Fruit fly (Drosophila melanogaster) whole organism, embryonic: ENCODE data around the gene CG17549.

Source experiments
- CG12236 ChIP-seq: fragments of 200-800 bp; sonication (Bioruptor generic); optimal IDR thresholded peaks from 2 replicates; lab custom pipeline; 2016; ENCODE audit warnings: missing biosample characterization, missing genetic modification characterization
- CG14441 ChIP-seq: fragments of 200-800 bp; sonication (Bioruptor generic); IDR thresholded peaks from 2 replicates; pipeline ENCODE4 v1.3.6; 2022; ENCODE audit warnings: missing biosample characterization, missing genetic modification characterization
- CG6854 ChIP-seq: fragments of 200-800 bp; sonication (Bioruptor generic); optimal IDR thresholded peaks from 3 replicates; lab custom pipeline; 2017; ENCODE audit warnings: missing biosample characterization, mild to moderate bottlenecking, missing genetic modification characterization
- CG8281 ChIP-seq: fragments of 200-800 bp; sonication (Bioruptor generic); optimal IDR thresholded peaks from 2 replicates; lab custom pipeline; 2018; ENCODE audit warnings: missing biosample characterization, mild to moderate bottlenecking, missing genetic modification characterization, moderate library complexity
- CG9876 ChIP-seq: fragments of 200-800 bp; sonication (Bioruptor generic); optimal IDR thresholded peaks from 2 replicates; lab custom pipeline; 2016; ENCODE audit warnings: missing biosample characterization, missing genetic modification characterization
- Opbp ChIP-seq: fragments of 200-800 bp; sonication (Bioruptor generic); IDR thresholded peaks from 3 replicates; pipeline ENCODE4 v1.3.6; 2022; ENCODE audit warnings: missing biosample characterization, missing genetic modification characterization; ENCODE audit not compliant: partially characterized antibody
- br ChIP-seq: fragments of >200 bp; optimal IDR thresholded peaks from 2 replicates; lab custom pipeline; 2017
- dpn ChIP-seq, 2 experiments: fragments of 200-800 bp; sonication (Bioruptor generic); optimal IDR thresholded peaks; 3 replicates each; lab custom pipeline; 2016; ENCODE audit warnings: missing biosample characterization in 2 of 2, missing genetic modification characterization in 2 of 2
- gsb ChIP-seq: fragments of 200-800 bp; sonication (Bioruptor generic); IDR thresholded peaks from 2 replicates; pipeline ENCODE4 v1.3.6; 2022; ENCODE audit warnings: missing biosample characterization, missing genetic modification characterization
- hkb ChIP-seq, 2 experiments: fragments of 200-800 bp in 1 of 2; fragments of >200 bp in 1 of 2; sonication (Bioruptor generic) in 1 of 2; IDR thresholded peaks in 1 of 2; optimal IDR thresholded peaks in 1 of 2; 2 replicates each; pipeline versions ENCODE4 v1.3.6 to Lab custom; 2017 to 2022; ENCODE audit warnings: missing biosample characterization in 1 of 2, missing genetic modification characterization in 1 of 2
- psq ChIP-seq: fragments of 200-800 bp; sonication (Bioruptor generic); optimal IDR thresholded peaks from 2 replicates; lab custom pipeline; 2017; ENCODE audit warnings: missing biosample characterization, missing genetic modification characterization

- no peak for TF ChIP-seq CG8281
- no peak for TF ChIP-seq hkb (optimal IDR thresholded peaks at IDR 0.05; lab: Kevin White, UChicago)
- no peak for TF ChIP-seq hkb (GFP tag; IDR thresholded peaks at IDR 0.05; lab: Robert Waterston, UW)
- no peak for TF ChIP-seq br
- no peak for TF ChIP-seq CG9876 (GFP tag; lab: Kevin White, UChicago)
- TF ChIP-seq CG6854 (GFP tag; lab: Kevin White, UChicago) = no peak
- TF ChIP-seq CG12236 = no peak
- TF ChIP-seq gsb (GFP tag; lab: Robert Waterston, UW) = no peak
- no peak for TF ChIP-seq CG14441 (GFP tag; lab: Robert Waterston, UW)
- no peak for TF ChIP-seq dpn (GFP tag; optimal IDR thresholded peaks at IDR 0.05; lab: Kevin White, UChicago)
- TF ChIP-seq Opbp (GFP tag; lab: Robert Waterston, UW) = no peak
- no peak for TF ChIP-seq psq
These were observed 9.2 kb downstream of the CG17549 start, which contains the start of gene CG17350 for dm6 chr2L:19380630-19381029.
